Worm (Caenorhabditis elegans): ENCODE results near the gene glb-28.

ce11 chrX:15335636-15336035 lies 18.6 kb upstream of the glb-28 start:
- TF ChIP-seq tbx-37 (GFP tag; conservative IDR thresholded peaks at IDR 0.05) (no peak), flt-1 (GFP tag; IDR thresholded peaks at IDR 0.05) (no peak), ets-7 (tag; optimal IDR thresholded peaks at IDR 0.05) (no peak), ama-1 (optimal IDR thresholded peaks at IDR 0.05) (no peak), ceh-13 (GFP tag; optimal IDR thresholded peaks at IDR 0.05) (no peak), pes-1 (GFP tag; IDR thresholded peaks at IDR 0.05) (no peak), hmbx-1 (tag; optimal IDR thresholded peaks at IDR 0.05) (no peak), ceh-36 (tag; optimal IDR thresholded peaks at IDR 0.05) (no peak), tra-4 (tag; optimal IDR thresholded peaks at IDR 0.05) (no peak), scrt-1 (GFP tag; IDR thresholded peaks at IDR 0.05) (no peak), hmg-4 (GFP tag; optimal IDR thresholded peaks at IDR 0.05) (no peak), hnd-1 (tag; optimal IDR thresholded peaks at IDR 0.05) (no peak), aly-1 (tag; optimal IDR thresholded peaks at IDR 0.05) (no peak)
